Fruit fly (Drosophila melanogaster) whole organism, embryonic: ENCODE measurements around the gene Noc2.

Experiments used
- BEAF-32 ChIP-seq: fragments of 200-800 bp; sonication (Bioruptor generic); optimal IDR thresholded peaks from 3 replicates; lab custom pipeline; 2017; ENCODE audit warnings: missing biosample characterization, missing genetic modification characterization, mild to moderate bottlenecking, moderate library complexity, missing genetic modification reagents
- Blimp-1 ChIP-seq: fragments of 200-800 bp; sonication (Bioruptor generic); optimal IDR thresholded peaks from 3 replicates; lab custom pipeline; 2018; ENCODE audit warnings: missing biosample characterization, missing genetic modification characterization, mild to moderate bottlenecking, moderate library complexity, missing genetic modification reagents
- CG10979 ChIP-seq: fragments of 200-800 bp; sonication (Bioruptor generic); optimal IDR thresholded peaks from 2 replicates; lab custom pipeline; 2018; ENCODE audit warnings: missing biosample characterization, mild to moderate bottlenecking, missing genetic modification characterization, moderate library complexity
- CG12155 ChIP-seq: fragments of 200-800 bp; sonication (Bioruptor generic); optimal IDR thresholded peaks from 3 replicates; lab custom pipeline; 2016; ENCODE audit warnings: missing biosample characterization, missing genetic modification characterization
- CG12942 ChIP-seq: fragments of 200-800 bp; sonication (Bioruptor generic); optimal IDR thresholded peaks from 3 replicates; lab custom pipeline; 2016; ENCODE audit warnings: missing biosample characterization, missing genetic modification characterization
- CG13424 ChIP-seq: fragments of 200-800 bp; sonication (Bioruptor generic); optimal IDR thresholded peaks from 2 replicates; lab custom pipeline; 2019; ENCODE audit warnings: missing biosample characterization, mild to moderate bottlenecking, missing genetic modification characterization, moderate library complexity
- CG13624 ChIP-seq: fragments of 200-800 bp; sonication (Bioruptor generic); optimal IDR thresholded peaks from 2 replicates; lab custom pipeline; 2016; ENCODE audit warnings: missing biosample characterization, missing genetic modification characterization
- CG14965 ChIP-seq: fragments of 200-800 bp; sonication (Bioruptor generic); optimal IDR thresholded peaks from 2 replicates; lab custom pipeline; 2016; ENCODE audit warnings: missing biosample characterization, missing genetic modification characterization, borderline replicate concordance
- CG15011 ChIP-seq: fragments of 200-800 bp; sonication (Bioruptor generic); optimal IDR thresholded peaks from 3 replicates; lab custom pipeline; 2018; ENCODE audit warnings: missing biosample characterization, mild to moderate bottlenecking, missing genetic modification characterization
- CG15269 ChIP-seq: fragments of 200-800 bp; sonication (Bioruptor generic); optimal IDR thresholded peaks from 2 replicates; lab custom pipeline; 2018; ENCODE audit warnings: missing biosample characterization, mild to moderate bottlenecking, missing genetic modification characterization, moderate library complexity
- CG1529 ChIP-seq: fragments of 200-800 bp; sonication (Bioruptor generic); optimal IDR thresholded peaks from 3 replicates; lab custom pipeline; 2018; ENCODE audit warnings: missing biosample characterization, missing genetic modification characterization
- CG1602 ChIP-seq: fragments of 200-800 bp; sonication (Bioruptor generic); optimal IDR thresholded peaks from 3 replicates; lab custom pipeline; 2016; ENCODE audit warnings: missing biosample characterization, missing genetic modification characterization
- CG16813 ChIP-seq: fragments of 200-800 bp; sonication (Bioruptor generic); IDR thresholded peaks from 3 replicates; pipeline ENCODE4 v1.3.6; 2022; ENCODE audit warnings: missing biosample characterization, missing genetic modification characterization; ENCODE audit not compliant: partially characterized antibody
- CG17359 ChIP-seq: fragments of 200-800 bp; sonication (Bioruptor generic); optimal IDR thresholded peaks from 3 replicates; lab custom pipeline; 2018; ENCODE audit warnings: missing biosample characterization, mild to moderate bottlenecking, missing genetic modification characterization, moderate library complexity
- CG17829 ChIP-seq: fragments of 200-800 bp; optimal IDR thresholded peaks from 2 replicates; lab custom pipeline; 2019; ENCODE audit warnings: missing biosample characterization, mild to moderate bottlenecking, missing genetic modification characterization, moderate library complexity
- CG17912 ChIP-seq: fragments of 200-800 bp; sonication (Bioruptor generic); optimal IDR thresholded peaks from 2 replicates; lab custom pipeline; 2018; ENCODE audit warnings: missing biosample characterization, mild to moderate bottlenecking, missing genetic modification characterization
- CG3995 ChIP-seq: fragments of 200-800 bp; sonication (Bioruptor generic); optimal IDR thresholded peaks from 3 replicates; lab custom pipeline; 2016; ENCODE audit warnings: missing biosample characterization, missing genetic modification characterization
- CG5953 ChIP-seq: fragments of 200-800 bp; sonication (Bioruptor generic); IDR thresholded peaks from 2 replicates; pipeline ENCODE4 v1.3.6; 2022; ENCODE audit warnings: missing biosample characterization, missing genetic modification characterization
- CG8388 ChIP-seq: fragments of 200-800 bp; sonication (Bioruptor generic); optimal IDR thresholded peaks from 2 replicates; lab custom pipeline; 2019; ENCODE audit warnings: missing biosample characterization, mild to moderate bottlenecking, missing genetic modification characterization, moderate library complexity
- Doc3 ChIP-seq: fragments of 200-800 bp; sonication (Bioruptor generic); IDR thresholded peaks from 3 replicates; pipeline ENCODE4 v1.3.6; 2022; ENCODE audit warnings: missing biosample characterization, missing genetic modification characterization; ENCODE audit not compliant: partially characterized antibody
- HLH54F ChIP-seq: fragments of 200-800 bp; sonication (Bioruptor generic); optimal IDR thresholded peaks from 3 replicates; lab custom pipeline; 2016; ENCODE audit warnings: missing biosample characterization, missing genetic modification characterization
- Lim3 ChIP-seq: fragments of 200-800 bp; sonication (Bioruptor generic); IDR thresholded peaks from 2 replicates; pipeline ENCODE4 v1.3.6; 2022; ENCODE audit warnings: missing biosample characterization, missing genetic modification characterization
- Max ChIP-seq: fragments of 200-800 bp; sonication (Bioruptor generic); optimal IDR thresholded peaks from 2 replicates; lab custom pipeline; 2016; ENCODE audit warnings: missing biosample characterization, mild to moderate bottlenecking, missing genetic modification characterization
- NK7.1 ChIP-seq: fragments of 200-800 bp; sonication (Bioruptor generic); optimal IDR thresholded peaks from 3 replicates; lab custom pipeline; 2016; ENCODE audit warnings: missing biosample characterization, missing genetic modification characterization
- NfI ChIP-seq: fragments of 200-800 bp; sonication (Bioruptor generic); optimal IDR thresholded peaks from 3 replicates; lab custom pipeline; 2018; ENCODE audit warnings: missing biosample characterization, mild to moderate bottlenecking, missing genetic modification characterization, moderate library complexity
- Opbp ChIP-seq: fragments of 200-800 bp; sonication (Bioruptor generic); IDR thresholded peaks from 3 replicates; pipeline ENCODE4 v1.3.6; 2022; ENCODE audit warnings: missing biosample characterization, missing genetic modification characterization; ENCODE audit not compliant: partially characterized antibody
- Ssrp ChIP-seq: fragments of 200-800 bp; sonication (Bioruptor generic); optimal IDR thresholded peaks from 2 replicates; lab custom pipeline; 2018; ENCODE audit warnings: missing biosample characterization, mild to moderate bottlenecking, missing genetic modification characterization, moderate library complexity
- btn ChIP-seq: fragments of 200-800 bp; sonication (Bioruptor generic); optimal IDR thresholded peaks from 2 replicates; lab custom pipeline; 2016; ENCODE audit warnings: missing biosample characterization, missing genetic modification characterization
- caup ChIP-seq: fragments of 200-800 bp; sonication (Bioruptor generic); optimal IDR thresholded peaks from 3 replicates; lab custom pipeline; 2017; ENCODE audit warnings: missing biosample characterization, mild to moderate bottlenecking, missing genetic modification characterization, moderate library complexity; ENCODE audit not compliant: severe bottlenecking
- croc ChIP-seq: fragments of 200-800 bp; sonication (Bioruptor generic); conservative IDR thresholded peaks from 3 replicates; pipeline ENCODE4 v1.3.6; 2022; ENCODE audit warnings: missing biosample characterization, missing genetic modification characterization
- dati ChIP-seq: fragments of 200-800 bp; sonication (Bioruptor generic); IDR thresholded peaks from 2 replicates; pipeline ENCODE4 v1.3.6; 2022; ENCODE audit warnings: missing biosample characterization, missing genetic modification characterization
- dmrt99B ChIP-seq: fragments of 200-800 bp; sonication (Bioruptor generic); optimal IDR thresholded peaks from 2 replicates; lab custom pipeline; 2018; ENCODE audit warnings: missing biosample characterization, mild to moderate bottlenecking, missing genetic modification characterization, moderate library complexity
- fd3F ChIP-seq: fragments of 200-800 bp; sonication (Bioruptor generic); optimal IDR thresholded peaks from 2 replicates; lab custom pipeline; 2018; ENCODE audit warnings: missing biosample characterization, mild to moderate bottlenecking, missing genetic modification characterization, moderate library complexity
- fru ChIP-seq: fragments of >200 bp; optimal IDR thresholded peaks from 2 replicates; lab custom pipeline; 2017
- grn ChIP-seq: fragments of 200-800 bp; sonication (Bioruptor generic); optimal IDR thresholded peaks from 3 replicates; lab custom pipeline; 2017; ENCODE audit warnings: missing biosample characterization, missing genetic modification characterization
- klu ChIP-seq: fragments of 200-800 bp; sonication (Bioruptor generic); IDR thresholded peaks from 2 replicates; pipeline ENCODE4 v1.3.6; 2022; ENCODE audit warnings: missing biosample characterization, missing genetic modification characterization
- mld ChIP-seq: fragments of 200-800 bp; sonication (Bioruptor generic); IDR thresholded peaks from 3 replicates; pipeline ENCODE4 v1.3.6; 2022; ENCODE audit warnings: missing biosample characterization, missing genetic modification characterization; ENCODE audit not compliant: partially characterized antibody
- prd ChIP-seq, 3 experiments: fragments of >200 bp in 2 of 3; fragments of 200-800 bp in 1 of 3; sonication (Bioruptor generic) in 1 of 3; optimal IDR thresholded peaks in 2 of 3; IDR thresholded peaks in 1 of 3; 2 replicates in 2 of 3; 3 replicates in 1 of 3; pipeline versions ENCODE4 v1.3.6 to Lab custom; 2017 to 2022; ENCODE audit warnings: missing biosample characterization in 1 of 3, missing genetic modification characterization in 1 of 3
- psq ChIP-seq: fragments of 200-800 bp; sonication (Bioruptor generic); optimal IDR thresholded peaks from 2 replicates; lab custom pipeline; 2017; ENCODE audit warnings: missing biosample characterization, missing genetic modification characterization
- scrt ChIP-seq: fragments of 200-800 bp; sonication (Bioruptor generic); optimal IDR thresholded peaks from 2 replicates; lab custom pipeline; 2018; ENCODE audit warnings: missing biosample characterization, mild to moderate bottlenecking, missing genetic modification characterization, moderate library complexity
- sens ChIP-seq: fragments of 200-800 bp; sonication (Bioruptor generic); peaks from one replicate; lab custom pipeline; 2016; ENCODE audit warnings: missing biosample characterization, missing genetic modification characterization
- seq ChIP-seq: fragments of 200-800 bp; sonication (Bioruptor generic); IDR thresholded peaks from 2 replicates; pipeline ENCODE4 v1.3.6; 2022; ENCODE audit warnings: missing biosample characterization, missing genetic modification characterization
- sisA ChIP-seq: fragments of 200-800 bp; sonication (Bioruptor generic); IDR thresholded peaks from 2 replicates; pipeline ENCODE4 v1.3.6; 2022; ENCODE audit warnings: missing biosample characterization, missing genetic modification characterization
- ssp ChIP-seq: fragments of 200-800 bp; sonication (Bioruptor generic); IDR thresholded peaks from 2 replicates; pipeline ENCODE4 v1.3.6; 2022; ENCODE audit warnings: missing biosample characterization, missing genetic modification characterization
- sug ChIP-seq: fragments of 200-800 bp; optimal IDR thresholded peaks from 2 replicates; lab custom pipeline; 2019; ENCODE audit warnings: missing biosample characterization, mild to moderate bottlenecking, missing genetic modification characterization, moderate library complexity
- tgo ChIP-seq: fragments of 200-800 bp; sonication (Bioruptor generic); IDR thresholded peaks from 3 replicates; pipeline ENCODE4 v1.3.6; 2022; ENCODE audit warnings: missing biosample characterization, missing genetic modification characterization
- trem ChIP-seq: fragments of 200-800 bp; optimal IDR thresholded peaks from 3 replicates; lab custom pipeline; 2019; ENCODE audit warnings: missing biosample characterization, mild to moderate bottlenecking, missing genetic modification characterization, moderate library complexity
- trh ChIP-seq: fragments of 200-800 bp; sonication (Bioruptor generic); optimal IDR thresholded peaks from 2 replicates; lab custom pipeline; 2016; ENCODE audit warnings: missing biosample characterization, missing genetic modification characterization
- wor ChIP-seq: fragments of 200-800 bp; sonication (Bioruptor generic); IDR thresholded peaks from 2 replicates; pipeline ENCODE4 v1.3.6; 2022; ENCODE audit warnings: missing biosample characterization, missing genetic modification characterization
- zfh2 ChIP-seq: fragments of 200-800 bp; sonication (Bioruptor generic); optimal IDR thresholded peaks from 2 replicates; lab custom pipeline; 2016; ENCODE audit warnings: missing biosample characterization, missing genetic modification characterization

Noc2 gene

DNA sequence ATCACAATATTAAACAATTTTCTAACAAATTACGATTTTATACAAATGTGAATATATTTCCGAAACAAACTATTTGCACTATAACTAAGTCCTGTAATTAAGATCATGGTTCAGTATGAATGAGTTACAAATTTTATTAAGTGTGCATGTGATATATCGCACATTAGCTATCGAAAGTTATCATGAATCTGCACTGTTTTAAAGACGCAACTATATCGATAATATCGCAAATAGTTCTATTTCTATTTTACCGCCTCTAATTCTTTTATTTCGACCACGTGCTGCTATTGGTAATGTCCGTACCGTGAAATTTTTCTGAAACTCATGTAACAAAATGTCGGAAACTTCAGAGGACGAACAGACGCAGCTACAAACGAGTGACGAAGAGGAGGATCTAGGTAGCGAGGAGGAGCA is 20.5 kb upstream of the Noc2 start, which contains the start of gene pths (continued):
- TF ChIP-seq prd (optimal IDR thresholded peaks at IDR 0.05; lab: Kevin White, UChicago) (no peak), prd (GFP tag; IDR thresholded peaks at IDR 0.05; lab: Robert Waterston, UW) (peak; percentile 75), CG17829 (peak; percentile 39), scrt (GFP tag; lab: Kevin White, UChicago) (no peak), CG12942 (GFP tag; lab: Kevin White, UChicago) (peak; percentile 51), CG13424 (tag; lab: Kevin White, UChicago) (peak; percentile 38), ssp (GFP tag; lab: Robert Waterston, UW) (peak; percentile 99), Opbp (GFP tag; lab: Robert Waterston, UW) (peak; percentile 86), fru (lab: Kevin White, UChicago) (no peak), grn (GFP tag; lab: Kevin White, UChicago) (peak; percentile 45), klu (GFP tag; lab: Robert Waterston, UW) (peak; percentile 11; the same call in 1 of the 2 replicates), btn (no peak), fd3F (GFP tag; lab: Kevin White, UChicago) (no peak), CG15011 (no peak), NfI (GFP tag; lab: Kevin White, UChicago) (peak; percentile 41), CG5953 (GFP tag; lab: Robert Waterston, UW) (no peak), CG13624 (GFP tag; lab: Kevin White, UChicago) (peak; percentile 53), seq (no peak), CG17359 (tag; lab: Kevin White, UChicago) (no peak), zfh2 (peak; percentile 30), caup (no peak), Blimp-1 (GFP tag; lab: Kevin White, UChicago) (no peak), psq (no peak), CG12155 (no peak), BEAF-32 (GFP tag; lab: Kevin White, UChicago) (peak; percentile 91), NK7.1 (no peak), CG8388 (no peak), tgo (0 out of 3 replicates have a peak, but pooled peaks have one; percentile 25), Lim3 (no peak), mld (no peak; the same call in 2 of the 3 replicates), CG15269 (tag; lab: Kevin White, UChicago) (no peak), Ssrp (tag; lab: Kevin White, UChicago) (peak; percentile 18), CG17912 (no peak), CG1602 (GFP tag; lab: Kevin White, UChicago) (peak; percentile 56), trh (no peak), CG1529 (GFP tag; lab: Kevin White, UChicago) (no peak), Doc3 (peak; percentile 54; the same call in 2 of the 3 replicates), dmrt99B (tag; lab: Kevin White, UChicago) (no peak), trem (peak; percentile 61), wor (GFP tag; lab: Robert Waterston, UW) (no peak), sisA (GFP tag; lab: Robert Waterston, UW) (peak; percentile 68), croc (GFP tag; lab: Robert Waterston, UW) (no peak), sens (GFP tag; lab: Kevin White, UChicago) (peak; percentile 87), CG16813 (peak; percentile 85), dati (GFP tag; lab: Robert Waterston, UW) (no peak), CG14965 (GFP tag; lab: Kevin White, UChicago) (no peak), CG10979 (tag; lab: Kevin White, UChicago) (no peak), HLH54F (GFP tag; lab: Kevin White, UChicago) (peak; percentile 60), CG3995 (peak; percentile 33), sug (peak; percentile 50), Max (GFP tag; lab: Kevin White, UChicago) (peak; percentile 85)
